Fruit fly (Drosophila melanogaster) whole organism, embryonic: Measurements from ENCODE around the gene brat.

Experiments used
- Antp ChIP-seq: fragments of 200-800 bp; sonication (Bioruptor generic); optimal IDR thresholded peaks from 3 replicates; lab custom pipeline; 2016; ENCODE audit warnings: missing biosample characterization, missing genetic modification characterization
- Blimp-1 ChIP-seq: fragments of 200-800 bp; sonication (Bioruptor generic); optimal IDR thresholded peaks from 3 replicates; lab custom pipeline; 2018; ENCODE audit warnings: missing biosample characterization, missing genetic modification characterization, mild to moderate bottlenecking, moderate library complexity, missing genetic modification reagents
- CG10543 ChIP-seq: fragments of 200-800 bp; sonication (Bioruptor generic); optimal IDR thresholded peaks from 3 replicates; lab custom pipeline; 2017; ENCODE audit warnings: missing biosample characterization, mild to moderate bottlenecking, missing genetic modification characterization, moderate library complexity
- CG11696 ChIP-seq: fragments of 200-800 bp; sonication (Bioruptor generic); IDR thresholded peaks from 2 replicates; pipeline ENCODE4 v1.3.6; 2022; ENCODE audit warnings: missing biosample characterization, missing genetic modification characterization
- CG12155 ChIP-seq: fragments of 200-800 bp; sonication (Bioruptor generic); optimal IDR thresholded peaks from 3 replicates; lab custom pipeline; 2016; ENCODE audit warnings: missing biosample characterization, missing genetic modification characterization
- CG17829 ChIP-seq: fragments of 200-800 bp; optimal IDR thresholded peaks from 2 replicates; lab custom pipeline; 2019; ENCODE audit warnings: missing biosample characterization, mild to moderate bottlenecking, missing genetic modification characterization, moderate library complexity
- CG1792 ChIP-seq: fragments of 200-800 bp; sonication (Bioruptor generic); optimal IDR thresholded peaks from 2 replicates; lab custom pipeline; 2016; ENCODE audit warnings: missing biosample characterization, missing genetic modification characterization
- CG18262 ChIP-seq: fragments of 200-800 bp; optimal IDR thresholded peaks from 3 replicates; lab custom pipeline; 2019; ENCODE audit warnings: missing biosample characterization, mild to moderate bottlenecking, missing genetic modification characterization, moderate library complexity
- CG18599 ChIP-seq: fragments of 200-800 bp; sonication (Bioruptor generic); optimal IDR thresholded peaks from 3 replicates; lab custom pipeline; 2017; ENCODE audit warnings: missing biosample characterization, missing genetic modification characterization, mild to moderate bottlenecking, moderate library complexity, missing genetic modification reagents
- CG2678 ChIP-seq: fragments of 200-800 bp; sonication (Bioruptor generic); optimal IDR thresholded peaks from 3 replicates; lab custom pipeline; 2019; ENCODE audit warnings: missing biosample characterization, mild to moderate bottlenecking, missing genetic modification characterization, moderate library complexity
- CG2875 ChIP-seq: fragments of 200-800 bp; sonication (Bioruptor generic); optimal IDR thresholded peaks from 2 replicates; lab custom pipeline; 2017; ENCODE audit warnings: missing biosample characterization, mild to moderate bottlenecking, missing genetic modification characterization, missing genetic modification reagents
- CG30020 ChIP-seq: fragments of 200-800 bp; optimal IDR thresholded peaks from 2 replicates; lab custom pipeline; 2019; ENCODE audit warnings: missing biosample characterization, mild to moderate bottlenecking, missing genetic modification characterization, moderate library complexity
- CG30403 ChIP-seq: fragments of 200-800 bp; sonication (Bioruptor generic); optimal IDR thresholded peaks from 3 replicates; lab custom pipeline; 2016; ENCODE audit warnings: missing biosample characterization, missing genetic modification characterization
- CG32767 ChIP-seq: fragments of 200-800 bp; sonication (Bioruptor generic); IDR thresholded peaks from 2 replicates; pipeline ENCODE4 v1.3.6; 2022; ENCODE audit warnings: missing biosample characterization, missing genetic modification characterization
- CG5245 ChIP-seq: fragments of 200-800 bp; sonication (Bioruptor generic); optimal IDR thresholded peaks from 3 replicates; lab custom pipeline; 2016; ENCODE audit warnings: missing biosample characterization, missing genetic modification characterization
- CG7839 ChIP-seq: fragments of 200-800 bp; sonication (Bioruptor generic); optimal IDR thresholded peaks from 3 replicates; lab custom pipeline; 2018; ENCODE audit warnings: missing biosample characterization, mild to moderate bottlenecking, missing genetic modification characterization, moderate library complexity
- CG8944 ChIP-seq: fragments of 200-800 bp; sonication (Bioruptor generic); optimal IDR thresholded peaks from 3 replicates; lab custom pipeline; 2016; ENCODE audit warnings: missing biosample characterization, missing genetic modification characterization
- CG9727 ChIP-seq: fragments of 200-800 bp; sonication (Bioruptor generic); optimal IDR thresholded peaks from 3 replicates; lab custom pipeline; 2017; ENCODE audit warnings: missing biosample characterization, mild to moderate bottlenecking, missing genetic modification characterization
- CG9817 ChIP-seq: fragments of 200-800 bp; sonication (Bioruptor generic); optimal IDR thresholded peaks from 2 replicates; lab custom pipeline; 2018; ENCODE audit warnings: missing biosample characterization, mild to moderate bottlenecking, missing genetic modification characterization, moderate library complexity
- CoRest ChIP-seq: fragments of 200-800 bp; sonication (Bioruptor generic); optimal IDR thresholded peaks from 3 replicates; lab custom pipeline; 2018; ENCODE audit warnings: missing biosample characterization, mild to moderate bottlenecking, missing genetic modification characterization, moderate library complexity
- CrebB ChIP-seq: fragments of 200-800 bp; sonication (Bioruptor generic); optimal IDR thresholded peaks from 3 replicates; lab custom pipeline; 2018; ENCODE audit warnings: missing biosample characterization, mild to moderate bottlenecking, missing genetic modification characterization
- Hand ChIP-seq: fragments of 200-800 bp; sonication (Bioruptor generic); optimal IDR thresholded peaks from 2 replicates; lab custom pipeline; 2017; ENCODE audit warnings: mild to moderate bottlenecking, missing biosample characterization, missing genetic modification reagents, missing genetic modification characterization
- Ptx1 ChIP-seq: fragments of 200-800 bp; sonication (Bioruptor generic); IDR thresholded peaks from 2 replicates; pipeline ENCODE4 v1.3.6; 2022; ENCODE audit warnings: missing biosample characterization, missing genetic modification characterization
- Trl ChIP-seq, 3 experiments: fragments of >200 bp in 2 of 3; fragments of 200-800 bp in 1 of 3; sonication (Bioruptor generic) in 1 of 3; optimal IDR thresholded peaks; 2 replicates in 1 of 3; 3 replicates in 2 of 3; lab custom pipeline; 2016 to 2017; ENCODE audit warnings: missing biosample characterization in 1 of 3, missing genetic modification characterization in 1 of 3
- Xbp1 ChIP-seq: fragments of 200-800 bp; sonication (Bioruptor generic); optimal IDR thresholded peaks from 3 replicates; lab custom pipeline; 2016; ENCODE audit warnings: missing biosample characterization, mild to moderate bottlenecking, missing genetic modification characterization
- Xrp1 ChIP-seq: fragments of 200-800 bp; sonication (Bioruptor generic); IDR thresholded peaks from 2 replicates; pipeline ENCODE4 v1.3.6; 2022; ENCODE audit warnings: missing biosample characterization, missing genetic modification characterization
- bbx ChIP-seq: fragments of 200-800 bp; sonication (Bioruptor generic); IDR thresholded peaks from 2 replicates; pipeline ENCODE4 v1.3.6; 2022; ENCODE audit warnings: missing biosample characterization, missing genetic modification characterization; ENCODE audit not compliant: partially characterized antibody
- chn ChIP-seq: fragments of 200-800 bp; sonication (Bioruptor generic); optimal IDR thresholded peaks from 2 replicates; lab custom pipeline; 2016; ENCODE audit warnings: missing biosample characterization, missing genetic modification characterization
- cwo ChIP-seq: fragments of 200-800 bp; sonication (Bioruptor generic); optimal IDR thresholded peaks from 3 replicates; lab custom pipeline; 2017; ENCODE audit warnings: missing biosample characterization, missing genetic modification characterization, mild to moderate bottlenecking, moderate library complexity, missing genetic modification reagents
- fru ChIP-seq: fragments of >200 bp; optimal IDR thresholded peaks from 2 replicates; lab custom pipeline; 2017
- hkb ChIP-seq, 2 experiments: fragments of 200-800 bp in 1 of 2; fragments of >200 bp in 1 of 2; sonication (Bioruptor generic) in 1 of 2; IDR thresholded peaks in 1 of 2; optimal IDR thresholded peaks in 1 of 2; 2 replicates each; pipeline versions ENCODE4 v1.3.6 to Lab custom; 2017 to 2022; ENCODE audit warnings: missing biosample characterization in 1 of 2, missing genetic modification characterization in 1 of 2
- kay ChIP-seq: fragments of 200-800 bp; sonication (Bioruptor generic); optimal IDR thresholded peaks from 2 replicates; lab custom pipeline; 2016; ENCODE audit warnings: missing biosample characterization, missing genetic modification characterization
- lab ChIP-seq: fragments of 200-800 bp; sonication (Bioruptor generic); optimal IDR thresholded peaks from 3 replicates; lab custom pipeline; 2017; ENCODE audit warnings: missing biosample characterization, missing genetic modification characterization, mild to moderate bottlenecking, moderate library complexity, missing genetic modification reagents
- lola ChIP-seq, 3 experiments: fragments of >200 bp in 2 of 3; fragments of 200-800 bp in 1 of 3; sonication (Bioruptor generic) in 1 of 3; optimal IDR thresholded peaks; 2 replicates each; lab custom pipeline; 2017 to 2019; ENCODE audit warnings: missing biosample characterization in 3 of 3, missing genetic modification characterization in 3 of 3, mild to moderate bottlenecking in 1 of 3, moderate library complexity in 1 of 3
- mirr ChIP-seq: fragments of 200-800 bp; sonication (Bioruptor generic); optimal IDR thresholded peaks from 3 replicates; lab custom pipeline; 2018; ENCODE audit warnings: missing biosample characterization, mild to moderate bottlenecking, missing genetic modification characterization
- pfk ChIP-seq: fragments of 200-800 bp; sonication (Bioruptor generic); optimal IDR thresholded peaks from 2 replicates; lab custom pipeline; 2018; ENCODE audit warnings: missing biosample characterization, mild to moderate bottlenecking, missing genetic modification characterization, moderate library complexity
- ro ChIP-seq: fragments of 200-800 bp; sonication (Bioruptor generic); IDR thresholded peaks from 2 replicates; pipeline ENCODE4 v1.3.6; 2022; ENCODE audit warnings: missing biosample characterization, missing genetic modification characterization
- sima ChIP-seq: fragments of 200-800 bp; sonication (Bioruptor generic); optimal IDR thresholded peaks from 2 replicates; lab custom pipeline; 2016; ENCODE audit warnings: missing biosample characterization, missing genetic modification characterization
- sna ChIP-seq: fragments of 200-800 bp; sonication (Bioruptor generic); IDR thresholded peaks from 2 replicates; pipeline ENCODE4 v1.3.6; 2022; ENCODE audit warnings: missing biosample characterization, missing genetic modification characterization; ENCODE audit not compliant: partially characterized antibody
- tap ChIP-seq: fragments of 200-800 bp; optimal IDR thresholded peaks from 3 replicates; lab custom pipeline; 2019; ENCODE audit warnings: missing biosample characterization, mild to moderate bottlenecking, missing genetic modification characterization, moderate library complexity
- tna ChIP-seq: fragments of 200-800 bp; sonication (Bioruptor generic); IDR thresholded peaks from 2 replicates; pipeline ENCODE4 v1.3.6; 2022; ENCODE audit warnings: missing biosample characterization, missing genetic modification characterization; ENCODE audit not compliant: partially characterized antibody
- trem ChIP-seq: fragments of 200-800 bp; optimal IDR thresholded peaks from 3 replicates; lab custom pipeline; 2019; ENCODE audit warnings: missing biosample characterization, mild to moderate bottlenecking, missing genetic modification characterization, moderate library complexity
- trh ChIP-seq: fragments of 200-800 bp; sonication (Bioruptor generic); optimal IDR thresholded peaks from 2 replicates; lab custom pipeline; 2016; ENCODE audit warnings: missing biosample characterization, missing genetic modification characterization
- unc-4 ChIP-seq: fragments of 200-800 bp; sonication (Bioruptor generic); IDR thresholded peaks from 2 replicates; pipeline ENCODE4 v1.3.6; 2022; ENCODE audit warnings: missing biosample characterization, missing genetic modification characterization; ENCODE audit not compliant: partially characterized antibody
- unpg ChIP-seq: fragments of 200-800 bp; sonication (Bioruptor generic); optimal IDR thresholded peaks from 3 replicates; lab custom pipeline; 2018; ENCODE audit warnings: missing biosample characterization, mild to moderate bottlenecking, missing genetic modification characterization, moderate library complexity

brat gene

dm6 chr2L:19134814-19135523, 1.4 kb downstream of the brat start, which contains the start of gene Polr1D (continued):
- peak; percentile 59 for TF ChIP-seq tap (tag; lab: Kevin White, UChicago)
- TF ChIP-seq tna (GFP tag; lab: Robert Waterston, UW) = 0 out of 2 replicates have a peak, but pooled peaks have one; percentile 16
- TF ChIP-seq fru (lab: Kevin White, UChicago) = no peak
- TF ChIP-seq CrebB (tag; lab: Kevin White, UChicago) = no peak
- TF ChIP-seq sima (GFP tag; lab: Kevin White, UChicago) = no peak
- peak; percentile 38 for TF ChIP-seq CG9727 (GFP tag; lab: Kevin White, UChicago)
- 0 out of 2 replicates have a peak, but pooled peaks have one; percentile 35 for TF ChIP-seq Ptx1 (GFP tag; lab: Robert Waterston, UW)
- peak; percentile 43 for TF ChIP-seq CG10543 (GFP tag; lab: Kevin White, UChicago)
- no peak for TF ChIP-seq CG2678 (tag; lab: Kevin White, UChicago)
- TF ChIP-seq CG5245 = no peak
- peak; percentile 6 for TF ChIP-seq trem (tag; lab: Kevin White, UChicago)
- no peak for TF ChIP-seq hkb (optimal IDR thresholded peaks at IDR 0.05; lab: Kevin White, UChicago)
- TF ChIP-seq hkb (GFP tag; IDR thresholded peaks at IDR 0.05; lab: Robert Waterston, UW) = 0 out of 2 replicates have a peak, but pooled peaks have one; percentile 53
- TF ChIP-seq Hand (GFP tag; lab: Kevin White, UChicago) = no peak
- TF ChIP-seq unc-4 = 0 out of 2 replicates have a peak, but pooled peaks have one; percentile 26
- TF ChIP-seq CoRest (tag; lab: Kevin White, UChicago) = peak; percentile 48
- no peak for TF ChIP-seq CG17829
- TF ChIP-seq sna (GFP tag; lab: Robert Waterston, UW) = no peak
- TF ChIP-seq CG2875 = no peak
- TF ChIP-seq CG18262 (tag; lab: Kevin White, UChicago) = peak; percentile 19
- peak; percentile 19 for TF ChIP-seq CG30020
- peak; percentile 10 for TF ChIP-seq cwo (GFP tag; lab: Kevin White, UChicago)
- no peak for TF ChIP-seq CG30403 (GFP tag; lab: Kevin White, UChicago)
- TF ChIP-seq CG32767 = peak; percentile 83
- peak; percentile 85 for TF ChIP-seq kay
- TF ChIP-seq trh (GFP tag; lab: Kevin White, UChicago) = no peak
- TF ChIP-seq mirr (GFP tag; lab: Kevin White, UChicago) = peak; percentile 76
- no peak for TF ChIP-seq CG8944
- TF ChIP-seq ro (GFP tag; lab: Robert Waterston, UW) = no peak
- peak; percentile 1 for TF ChIP-seq Xbp1 (GFP tag; lab: Kevin White, UChicago)
- peak; percentile 57 for TF ChIP-seq bbx (GFP tag; lab: Robert Waterston, UW)
- no peak for TF ChIP-seq lola (GFP tag; optimal IDR thresholded peaks at IDR 0.05; lab: Kevin White, UChicago)
- no peak for TF ChIP-seq CG1792 (GFP tag; lab: Kevin White, UChicago)
- TF ChIP-seq CG18599 = peak; percentile 17
- TF ChIP-seq chn (GFP tag; lab: Kevin White, UChicago) = peak; percentile 19
- TF ChIP-seq CG12155 (GFP tag; lab: Kevin White, UChicago) = no peak

DNA sequence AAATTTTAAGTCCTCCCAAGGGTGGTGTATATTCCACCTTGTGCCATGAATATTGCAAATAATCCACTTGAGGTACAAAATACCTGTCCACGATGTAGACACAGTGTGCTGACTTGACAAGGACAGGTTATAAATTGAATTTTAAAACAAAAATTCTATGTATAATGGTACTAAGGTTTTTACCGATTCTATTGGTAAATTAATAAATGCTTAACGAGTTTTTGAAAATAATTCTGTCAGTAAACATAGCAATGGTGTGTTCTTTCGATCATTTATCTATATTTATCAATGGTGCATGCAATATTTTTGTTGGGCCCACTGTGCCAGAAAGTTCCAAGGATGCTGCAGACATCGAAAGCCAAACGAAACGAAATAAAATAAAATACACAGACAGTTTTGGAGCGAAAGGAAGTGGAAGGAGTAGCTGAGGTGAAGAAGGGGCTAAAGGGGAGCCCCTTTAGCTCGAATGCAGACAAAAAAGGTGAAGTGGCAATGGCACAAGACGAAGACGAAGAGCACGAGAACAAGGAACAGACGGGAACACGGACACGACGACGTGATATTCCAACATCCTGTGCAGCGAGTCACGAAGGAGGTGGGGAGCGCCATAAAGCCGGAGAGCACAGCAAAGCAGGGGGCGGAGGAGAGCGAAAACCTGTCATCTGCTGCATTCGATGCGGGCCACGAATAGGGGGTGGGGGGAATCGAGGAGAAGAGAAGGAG, 2.5 kb downstream of the brat start:
- peak in 1 of 3 experiments; percentile 12 for TF ChIP-seq lola (GFP tag; optimal IDR thresholded peaks at IDR 0.05; lab: Kevin White, UChicago)
- TF ChIP-seq CG9817 (tag; lab: Kevin White, UChicago) = no peak
- peak; percentile 89 for TF ChIP-seq pfk (GFP tag; lab: Kevin White, UChicago)
- TF ChIP-seq CG7839 (tag; lab: Kevin White, UChicago) = peak; percentile 42
- TF ChIP-seq CG17829 = peak; percentile 1
- peak; percentile 46 for TF ChIP-seq CG18599
- TF ChIP-seq CG2678 (tag; lab: Kevin White, UChicago) = peak; percentile 49
- peak in 1 of 2 experiments; percentile 44 for TF ChIP-seq Trl (optimal IDR thresholded peaks at IDR 0.05; lab: Kevin White, UChicago)
- TF ChIP-seq Trl (GFP tag; optimal IDR thresholded peaks at IDR 0.05; lab: Kevin White, UChicago) = no peak
- no peak for TF ChIP-seq Antp (GFP tag; lab: Kevin White, UChicago)
- peak; percentile 28 for TF ChIP-seq Blimp-1 (GFP tag; lab: Kevin White, UChicago)
- peak; percentile 36 for TF ChIP-seq unpg (GFP tag; lab: Kevin White, UChicago)
- peak; percentile 24 for TF ChIP-seq lab (GFP tag; lab: Kevin White, UChicago)
- 0 out of 2 replicates have a peak, but pooled peaks have one; percentile 30 for TF ChIP-seq CG11696
- peak; percentile 40; the same call in 1 of the 2 replicates for TF ChIP-seq Xrp1 (GFP tag; lab: Robert Waterston, UW)
